Worm (Caenorhabditis elegans): Measurements from ENCODE around the gene rpb-9.

DNA sequence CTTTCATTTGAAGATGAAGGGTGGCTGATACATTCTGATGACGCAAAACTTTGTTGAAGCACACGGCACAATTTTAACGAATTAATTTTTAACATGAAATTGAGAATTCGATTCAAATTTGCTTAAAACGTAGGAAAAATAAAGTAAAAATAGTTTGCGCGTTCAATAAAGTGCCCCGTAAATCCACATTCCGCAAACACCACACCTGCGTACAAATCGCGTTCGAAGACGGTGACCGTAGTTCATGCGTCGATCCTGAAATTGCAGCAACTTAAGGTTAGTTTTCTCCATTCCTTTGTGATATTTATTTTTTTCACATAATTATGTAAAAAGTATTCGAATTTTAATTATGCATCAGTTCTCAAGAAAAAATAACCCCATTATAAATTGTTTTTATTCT is 12.6 kb upstream of the rpb-9 start, which contains the start of gene F43H9.3:
- TF ChIP-seq nhr-12 (tag; optimal IDR thresholded peaks at IDR 0.05) (no peak), mef-2 (tag; optimal IDR thresholded peaks at IDR 0.05) (no peak), unc-86 (tag; optimal IDR thresholded peaks at IDR 0.05) (no peak), fkh-8 (tag; optimal IDR thresholded peaks at IDR 0.05) (no peak), ama-1 (optimal IDR thresholded peaks at IDR 0.05) (no peak), zag-1 (tag; optimal IDR thresholded peaks at IDR 0.05) (no peak), unc-30 (tag; optimal IDR thresholded peaks at IDR 0.05) (no peak), aly-2 (tag; optimal IDR thresholded peaks at IDR 0.05) (no peak), egl-13 (tag; optimal IDR thresholded peaks at IDR 0.05) (no peak), C04F5.9 (tag; optimal IDR thresholded peaks at IDR 0.05) (no peak), skn-1 (tag; optimal IDR thresholded peaks at IDR 0.05) (no peak), nhr-90 (tag; optimal IDR thresholded peaks at IDR 0.05; ENCODE audit: poor library complexity) (no peak), fos-1 (tag; optimal IDR thresholded peaks at IDR 0.05) (no peak)

All from whole organism, L1 larva.